Fruit fly (Drosophila melanogaster): ENCODE data around the gene CG42486.
A peak's percentile ranks its signal among the peaks of the same experiment; 100 is the strongest.

Gene CG42486

DNA sequence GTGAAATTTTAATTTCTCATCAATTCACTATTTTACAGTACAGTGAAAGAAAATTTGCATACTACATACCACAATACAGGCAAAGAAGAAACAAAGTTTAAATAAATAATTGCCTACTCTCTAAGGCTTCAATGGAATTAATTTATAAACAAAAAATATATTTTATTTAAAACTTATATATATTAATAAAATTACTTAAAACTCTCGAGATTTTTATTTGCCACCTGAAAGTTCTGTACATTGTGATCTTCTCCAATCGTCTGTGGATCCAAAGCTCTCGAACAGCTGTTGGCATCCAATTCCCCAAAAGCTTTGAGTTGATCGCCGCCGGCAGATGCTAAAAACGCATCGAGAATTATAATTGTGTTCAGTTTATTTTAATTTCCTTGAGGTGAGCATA, 6.7 kb downstream of the CG42486 start, which contains the start of gene Mal-B2:
Gene Mal-B2, plus strand, starts transcription at position 301 of the 400 bp plus-strand sequence.
- no peak for TF ChIP-seq CG10669 (GFP tag; optimal IDR thresholded peaks at IDR 0.05)
- no peak for TF ChIP-seq Hr39 (GFP tag; optimal IDR thresholded peaks at IDR 0.05)
- TF ChIP-seq CG11762 (GFP tag; optimal IDR thresholded peaks at IDR 0.05; ENCODE audit: insufficient read depth) = no peak
- TF ChIP-seq Eip78C (GFP tag) = no peak
- TF ChIP-seq pdm3 (GFP tag; optimal IDR thresholded peaks at IDR 0.05) = no peak
- no peak for TF ChIP-seq CG3919 (GFP tag; optimal IDR thresholded peaks at IDR 0.05)
- TF ChIP-seq vri (GFP tag; optimal IDR thresholded peaks at IDR 0.05) = no peak
- TF ChIP-seq CG6276 (GFP tag; optimal IDR thresholded peaks at IDR 0.05) = no peak
- no peak for TF ChIP-seq CG6792 (GFP tag; optimal IDR thresholded peaks at IDR 0.05)
- TF ChIP-seq Ets21C (GFP tag; optimal IDR thresholded peaks at IDR 0.05) = no peak
- TF ChIP-seq cyc (GFP tag; optimal IDR thresholded peaks at IDR 0.05) = no peak
- no peak for TF ChIP-seq CG6808 (GFP tag; optimal IDR thresholded peaks at IDR 0.05)
- TF ChIP-seq fd85E (GFP tag; optimal IDR thresholded peaks at IDR 0.05) = no peak
- no peak for TF ChIP-seq ss (GFP tag; optimal IDR thresholded peaks at IDR 0.05)
- TF ChIP-seq CG34406 (GFP tag; optimal IDR thresholded peaks at IDR 0.05) = no peak

dm6 chr2L:11853130-11853529, 10.2 kb downstream of the CG42486 start, which contains the start of gene CG42751:
CG42751 (plus strand) TSS chr2L:11853430.
- TF ChIP-seq CG10631 (GFP tag; optimal IDR thresholded peaks at IDR 0.05) (no peak), CG7368 (GFP tag; optimal IDR thresholded peaks at IDR 0.05) (no peak), CG11294 (GFP tag; IDR thresholded peaks at IDR 0.05) (no peak), dsx (GFP tag; optimal IDR thresholded peaks at IDR 0.05; ENCODE audit: poor library complexity, severe bottlenecking) (no peak), salr (GFP tag; optimal IDR thresholded peaks at IDR 0.05) (no peak), CG6854 (GFP tag; optimal IDR thresholded peaks at IDR 0.05) (no peak)

dm6 chr2L:11870867-11871452, 28.0 kb downstream of the CG42486 start:
- peak; percentile 74 for TF ChIP-seq topi (GFP tag; optimal IDR thresholded peaks at IDR 0.05)
- no peak for TF ChIP-seq net (GFP tag; optimal IDR thresholded peaks at IDR 0.05)
- peak; percentile 49 for TF ChIP-seq CG8632 (GFP tag; optimal IDR thresholded peaks at IDR 0.05)
- peak; percentile 56 for TF ChIP-seq pdm3 (GFP tag; optimal IDR thresholded peaks at IDR 0.05)
- peak; percentile 59 for TF ChIP-seq CG11902 (GFP tag; optimal IDR thresholded peaks at IDR 0.05)
- TF ChIP-seq CG11762 (GFP tag; optimal IDR thresholded peaks at IDR 0.05; ENCODE audit: insufficient read depth) = peak; percentile 16
- peak; percentile 50 for TF ChIP-seq CG31627 (GFP tag; optimal IDR thresholded peaks at IDR 0.05)
- TF ChIP-seq dac (GFP tag; optimal IDR thresholded peaks at IDR 0.05) = no peak
- no peak for TF ChIP-seq vri (GFP tag; optimal IDR thresholded peaks at IDR 0.05)
- TF ChIP-seq Ets96B (tag; optimal IDR thresholded peaks at IDR 0.05) = peak; percentile 57
- no peak for TF ChIP-seq CG6854 (GFP tag; optimal IDR thresholded peaks at IDR 0.05)
- TF ChIP-seq achi (GFP tag; optimal IDR thresholded peaks at IDR 0.05) = peak; percentile 52
- TF ChIP-seq acj6 (GFP tag; optimal IDR thresholded peaks at IDR 0.05) = peak; percentile 41
- TF ChIP-seq Blimp-1 (GFP tag; optimal IDR thresholded peaks at IDR 0.05) = no peak
- TF ChIP-seq CG6808 (GFP tag; optimal IDR thresholded peaks at IDR 0.05) = peak; percentile 41
- no peak for TF ChIP-seq CG11294 (GFP tag; IDR thresholded peaks at IDR 0.05)
- TF ChIP-seq CG15336 (GFP tag; IDR thresholded peaks at IDR 0.05) = no peak
- peak; percentile 45 for TF ChIP-seq Sox14 (GFP tag; optimal IDR thresholded peaks at IDR 0.05)
- TF ChIP-seq Hr39 (GFP tag; optimal IDR thresholded peaks at IDR 0.05) = peak; percentile 51
- no peak for TF ChIP-seq Hr4 (GFP tag; optimal IDR thresholded peaks at IDR 0.05)
- peak; percentile 83 for TF ChIP-seq svp (GFP tag)
- TF ChIP-seq fd85E (GFP tag; optimal IDR thresholded peaks at IDR 0.05) = no peak
- TF ChIP-seq Sox15 (GFP tag; optimal IDR thresholded peaks at IDR 0.05) = peak; percentile 24
- no peak for TF ChIP-seq eg (GFP tag; IDR thresholded peaks at IDR 0.05)
- TF ChIP-seq CG1621 (tag; optimal IDR thresholded peaks at IDR 0.05) = no peak
- peak; percentile 23 for TF ChIP-seq CG3032 (tag; optimal IDR thresholded peaks at IDR 0.05)
- peak in 1 of 2 experiments; percentile 56 for TF ChIP-seq ss (GFP tag; optimal IDR thresholded peaks at IDR 0.05)
- TF ChIP-seq spab (GFP tag; optimal IDR thresholded peaks at IDR 0.05) = peak; percentile 41
- TF ChIP-seq CG6163 (GFP tag; IDR thresholded peaks at IDR 0.05) = no peak
- peak; percentile 9 for TF ChIP-seq fd59A (GFP tag; optimal IDR thresholded peaks at IDR 0.05)
- no peak for TF ChIP-seq CG6276 (GFP tag; optimal IDR thresholded peaks at IDR 0.05)
- TF ChIP-seq lz (GFP tag; optimal IDR thresholded peaks at IDR 0.05) = peak; percentile 66
- TF ChIP-seq CG7368 (GFP tag; optimal IDR thresholded peaks at IDR 0.05) = no peak
- TF ChIP-seq CG8319 (GFP tag; optimal IDR thresholded peaks at IDR 0.05) = peak; percentile 25
- TF ChIP-seq CG16779 (tag; optimal IDR thresholded peaks at IDR 0.05) = no peak
- TF ChIP-seq CG10669 (GFP tag; optimal IDR thresholded peaks at IDR 0.05) = peak; percentile 39
- no peak for TF ChIP-seq CG8119 (GFP tag; IDR thresholded peaks at IDR 0.05)

Data from whole organism, prepupa.